Fruit fly (Drosophila melanogaster): ENCODE measurements around the gene strat.
A peak's percentile ranks its signal among the peaks of the same experiment; 100 is the strongest.

dm6 chr2L:8290653-8291233 lies 29.4 kb upstream of the strat start:
- TF ChIP-seq lola (GFP tag; optimal IDR thresholded peaks at IDR 0.05) (peak in 1 of 3 experiments; percentile 12), zen2 (GFP tag; IDR thresholded peaks at IDR 0.05; ENCODE audit: partially characterized antibody) (no peak), CG15696 (tag; optimal IDR thresholded peaks at IDR 0.05) (no peak), chm (GFP tag; IDR thresholded peaks at IDR 0.05) (no peak), Tbp (GFP tag; optimal IDR thresholded peaks at IDR 0.05) (no peak), CG34422 (GFP tag; IDR thresholded peaks at IDR 0.05) (0 out of 3 replicates have a peak, but pooled peaks have one; percentile 43), CG6813 (GFP tag; optimal IDR thresholded peaks at IDR 0.05) (no peak), C15 (GFP tag; IDR thresholded peaks at IDR 0.05) (no peak), CG10321 (GFP tag; IDR thresholded peaks at IDR 0.05) (no peak), CG16813 (GFP tag; IDR thresholded peaks at IDR 0.05; ENCODE audit: partially characterized antibody) (0 out of 3 replicates have a peak, but pooled peaks have one; percentile 12)

Data from whole organism, embryonic.